Fruit fly (Drosophila melanogaster): ENCODE measurements around the gene RpL5.

DNA sequence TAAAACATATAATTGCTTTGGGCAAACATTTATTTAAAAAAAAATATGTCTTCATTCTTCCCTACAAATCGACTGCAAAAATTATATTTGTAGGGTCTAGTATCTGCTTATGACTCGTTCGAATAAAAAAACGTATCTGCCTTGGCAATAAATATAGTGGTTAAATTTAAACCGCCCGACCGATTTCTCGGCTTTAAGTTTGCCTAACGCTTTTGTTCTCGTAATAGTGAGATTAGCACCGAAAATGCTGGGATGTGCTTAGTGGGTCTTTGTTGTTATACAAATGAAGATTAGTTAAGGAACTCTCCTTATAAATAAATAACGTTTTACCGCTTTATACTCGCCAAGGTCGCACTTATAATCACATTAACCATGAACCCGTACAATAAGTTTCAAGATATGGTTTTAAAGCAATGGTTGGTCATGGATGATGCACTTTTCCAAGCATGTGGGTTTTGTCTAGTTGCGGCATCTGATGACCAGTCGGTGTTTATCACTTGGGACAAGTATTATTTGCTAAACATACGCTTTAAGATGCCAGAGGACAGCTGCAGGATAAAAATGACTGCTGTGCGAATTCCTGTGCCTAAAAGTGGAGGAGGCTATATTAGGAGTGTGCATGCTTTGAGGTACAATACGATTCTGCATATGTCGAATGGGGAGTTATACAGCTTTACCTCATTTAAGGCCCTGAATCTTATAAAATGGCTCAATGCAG is 1.4 kb upstream of the RpL5 start:
- TF ChIP-seq Mnt (GFP tag; optimal IDR thresholded peaks at IDR 0.05) (no peak), CG7045 (GFP tag; optimal IDR thresholded peaks at IDR 0.05) (no peak)

Measured in whole organism, adult.